Fruit fly (Drosophila melanogaster) whole organism: ENCODE results near the gene Zpr1.
A peak's percentile ranks its signal among the peaks of the same experiment; 100 is the strongest.

Experiments
- CG8478 ChIP-seq: fragments of >200 bp; optimal IDR thresholded peaks from 2 replicates; lab custom pipeline; 2018; ENCODE audit warnings: inconsistent platforms
- Dll ChIP-seq: fragments of >200 bp; optimal IDR thresholded peaks from 2 replicates; lab custom pipeline; 2017
- EcR ChIP-seq, 2 experiments: fragments of >200 bp; optimal IDR thresholded peaks; 2 replicates each; lab custom pipeline; 2017; ENCODE audit warnings: missing biosample characterization in 2 of 2, missing genetic modification characterization in 2 of 2, missing genetic modification reagents in 2 of 2
- pan ChIP-seq: fragments of >200 bp; optimal IDR thresholded peaks from 2 replicates; lab custom pipeline; 2017
- psq ChIP-seq: fragments of >200 bp; optimal IDR thresholded peaks from 2 replicates; lab custom pipeline; 2017
- usp ChIP-seq: fragments of >200 bp; optimal IDR thresholded peaks from 2 replicates; lab custom pipeline; 2017; ENCODE audit warnings: missing biosample characterization, missing genetic modification characterization, mixed read lengths

Gene Zpr1

dm6 chrX:9168273-9168672 is 6.4 kb upstream of the Zpr1 start:
- TF ChIP-seq CG8478 (no peak), psq (lab: Kevin White, UChicago) (no peak), pan (no peak), Dll (lab: Kevin White, UChicago) (no peak), usp (GFP tag; lab: Kevin White, UChicago) (no peak), EcR (GFP tag; optimal IDR thresholded peaks at IDR 0.05; lab: Kevin White, UChicago) (no peak)

- TF ChIP-seq Dll (lab: Kevin White, UChicago): no peak
- no peak for TF ChIP-seq CG8478
- no peak for TF ChIP-seq pan
- no peak for TF ChIP-seq usp (GFP tag; lab: Kevin White, UChicago)
- no peak for TF ChIP-seq EcR (GFP tag; optimal IDR thresholded peaks at IDR 0.05; lab: Kevin White, UChicago)
- no peak for TF ChIP-seq psq (lab: Kevin White, UChicago)
Observed at dm6 chrX:9164510-9165506, 2.9 kb upstream of the Zpr1 start.

dm6 chrX:9163645-9164509 is 2.0 kb upstream of the Zpr1 start:
- TF ChIP-seq psq (lab: Kevin White, UChicago): no peak
- peak; percentile 12 for TF ChIP-seq CG8478
- TF ChIP-seq EcR (GFP tag; optimal IDR thresholded peaks at IDR 0.05; lab: Kevin White, UChicago): no peak
- TF ChIP-seq usp (GFP tag; lab: Kevin White, UChicago): no peak
- no peak for TF ChIP-seq Dll (lab: Kevin White, UChicago)
- no peak for TF ChIP-seq pan

dm6 chrX:9163110-9163509 is 1.2 kb upstream of the Zpr1 start, which contains the start of gene mei-P26:
Gene mei-P26 (plus strand): TSS chrX:9163255.
- no peak for TF ChIP-seq pan
- TF ChIP-seq usp (GFP tag; lab: Kevin White, UChicago): no peak
- TF ChIP-seq psq (lab: Kevin White, UChicago): no peak
- no peak for TF ChIP-seq CG8478
- TF ChIP-seq EcR (GFP tag; optimal IDR thresholded peaks at IDR 0.05; lab: Kevin White, UChicago): no peak
- TF ChIP-seq Dll (lab: Kevin White, UChicago): no peak

dm6 chrX:9159736-9160135 is 2.2 kb downstream of the Zpr1 start, which contains the start of gene NdufA3:
Gene NdufA3 (minus strand): TSS chrX:9160052.
- no peak for TF ChIP-seq CG8478
- TF ChIP-seq usp (GFP tag; lab: Kevin White, UChicago): no peak
- no peak for TF ChIP-seq pan
- no peak for TF ChIP-seq EcR (GFP tag; optimal IDR thresholded peaks at IDR 0.05; lab: Kevin White, UChicago)
- no peak for TF ChIP-seq psq (lab: Kevin White, UChicago)
- TF ChIP-seq Dll (lab: Kevin White, UChicago): no peak

- TF ChIP-seq pan (no peak), EcR (GFP tag; optimal IDR thresholded peaks at IDR 0.05; lab: Kevin White, UChicago) (no peak), CG8478 (no peak), psq (lab: Kevin White, UChicago) (no peak), usp (GFP tag; lab: Kevin White, UChicago) (no peak), Dll (lab: Kevin White, UChicago) (no peak)
Observed at dm6 chrX:9158366-9158765, 3.5 kb downstream of the Zpr1 start, which contains the start of the genes Ost48 and Dlip1. Gene Ost48 (minus strand): TSS chrX:9158515. Gene Dlip1 (plus strand): TSS chrX:9158622.

dm6 chrX:9156388-9156823 is 5.5 kb downstream of the Zpr1 start, which contains the start of gene His3.3B:
Gene His3.3B (minus strand): TSS chrX:9156669.
- TF ChIP-seq Dll (lab: Kevin White, UChicago) (no peak), EcR (GFP tag; optimal IDR thresholded peaks at IDR 0.05; lab: Kevin White, UChicago) (no peak), CG8478 (no peak), pan (no peak)

dm6 chrX:9155715-9156387 is 6.0 kb downstream of the Zpr1 start:
- peak; percentile 43 for TF ChIP-seq CG8478
- TF ChIP-seq Dll (lab: Kevin White, UChicago): peak; percentile 41
- TF ChIP-seq psq (lab: Kevin White, UChicago): no peak
- TF ChIP-seq usp (GFP tag; lab: Kevin White, UChicago): no peak
- TF ChIP-seq pan: no peak
- no peak for TF ChIP-seq EcR (GFP tag; optimal IDR thresholded peaks at IDR 0.05; lab: Kevin White, UChicago)

dm6 chrX:9155134-9155533 is 6.8 kb downstream of the Zpr1 start:
- TF ChIP-seq EcR (GFP tag; optimal IDR thresholded peaks at IDR 0.05; lab: Kevin White, UChicago): no peak
- no peak for TF ChIP-seq CG8478
- TF ChIP-seq usp (GFP tag; lab: Kevin White, UChicago): no peak
- no peak for TF ChIP-seq psq (lab: Kevin White, UChicago)
- TF ChIP-seq pan: no peak
- no peak for TF ChIP-seq Dll (lab: Kevin White, UChicago)

dm6 chrX:9152127-9152598 is 9.7 kb downstream of the Zpr1 start:
- TF ChIP-seq EcR (GFP tag; optimal IDR thresholded peaks at IDR 0.05; lab: Kevin White, UChicago): no peak
- no peak for TF ChIP-seq Dll (lab: Kevin White, UChicago)
- TF ChIP-seq pan: no peak
- TF ChIP-seq CG8478: no peak
- TF ChIP-seq psq (lab: Kevin White, UChicago): no peak
- no peak for TF ChIP-seq usp (GFP tag; lab: Kevin White, UChicago)
